Worm (Caenorhabditis elegans) whole organism, young adult: ENCODE results near the gene idpp-1.

Experiments used
- B0019.2 ChIP-seq: fragments of 200-800 bp; sonication (Bioruptor generic); conservative IDR thresholded peaks from 2 replicates; pipeline ENCODE4 v1.3.6; 2022; ENCODE audit warnings: missing genetic modification reagents, missing genetic modification characterization, missing compliant biosample characterization
- B0261.1 ChIP-seq: sonication (generic microtip); optimal IDR thresholded peaks from 2 replicates; lab custom pipeline; 2016; ENCODE audit warnings: mild to moderate bottlenecking, missing genetic modification characterization, moderate library complexity, missing compliant biosample characterization
- F33H1.4 ChIP-seq: fragments of 200-800 bp; sonication (Bioruptor generic); IDR thresholded peaks from 2 replicates; pipeline ENCODE4 v1.3.6; 2022; ENCODE audit warnings: missing genetic modification reagents, missing genetic modification characterization, missing compliant biosample characterization
- T07F8.4 ChIP-seq: sonication (generic microtip); optimal IDR thresholded peaks from 2 replicates; lab custom pipeline; 2016; ENCODE audit warnings: mild to moderate bottlenecking, missing genetic modification characterization, moderate library complexity, missing compliant biosample characterization
- T26A5.8 ChIP-seq: sonication (generic microtip); optimal IDR thresholded peaks from 2 replicates; lab custom pipeline; 2016; ENCODE audit warnings: missing genetic modification characterization, missing compliant biosample characterization
- Y53G8AR.9 ChIP-seq: fragments of 200-800 bp; sonication (Bioruptor generic); conservative IDR thresholded peaks from 2 replicates; pipeline ENCODE4 v1.3.6; 2022; ENCODE audit warnings: missing genetic modification reagents, missing genetic modification characterization, missing compliant biosample characterization
- ZK185.1 ChIP-seq: sonication (generic microtip); optimal IDR thresholded peaks from 2 replicates; lab custom pipeline; 2016; ENCODE audit warnings: mild to moderate bottlenecking, missing genetic modification characterization, missing compliant biosample characterization; ENCODE audit not compliant: poor library complexity, severe bottlenecking
- aptf-3 ChIP-seq: fragments of 200-800 bp; sonication (Bioruptor generic); IDR thresholded peaks from 2 replicates; pipeline ENCODE4 v1.3.6; 2022; ENCODE audit warnings: missing genetic modification characterization, missing compliant biosample characterization
- athp-1 ChIP-seq: sonication (generic microtip); optimal IDR thresholded peaks from 2 replicates; lab custom pipeline; 2017; ENCODE audit warnings: mild to moderate bottlenecking, missing genetic modification characterization, missing compliant biosample characterization
- ceh-40 ChIP-seq: fragments of 200-800 bp; sonication (Bioruptor generic); IDR thresholded peaks from 2 replicates; pipeline ENCODE4 v1.3.6; 2022; ENCODE audit warnings: missing genetic modification characterization, missing compliant biosample characterization
- ceh-58 ChIP-seq: fragments of 200-800 bp; sonication (Bioruptor generic); IDR thresholded peaks from 2 replicates; pipeline ENCODE4 v1.3.6; 2022; ENCODE audit warnings: missing genetic modification characterization, missing compliant biosample characterization
- ceh-79 ChIP-seq: sonication (generic microtip); optimal IDR thresholded peaks from 2 replicates; lab custom pipeline; 2017; ENCODE audit warnings: mild to moderate bottlenecking, missing genetic modification characterization, missing compliant biosample characterization
- chd-7 ChIP-seq: sonication (generic microtip); optimal IDR thresholded peaks from 2 replicates; lab custom pipeline; 2016; ENCODE audit warnings: mild to moderate bottlenecking, missing genetic modification characterization, moderate library complexity, missing compliant biosample characterization
- egrh-3 ChIP-seq: fragments of 200-800 bp; sonication (Bioruptor generic); IDR thresholded peaks from 2 replicates; pipeline ENCODE4 v1.3.6; 2022; ENCODE audit warnings: missing genetic modification reagents, missing genetic modification characterization, missing compliant biosample characterization
- gei-17 ChIP-seq: fragments of 200-800 bp; sonication (Bioruptor generic); optimal IDR thresholded peaks from 2 replicates; lab custom pipeline; 2018; ENCODE audit warnings: mild to moderate bottlenecking, missing genetic modification characterization, missing compliant biosample characterization
- hlh-12 ChIP-seq: sonication (generic microtip); optimal IDR thresholded peaks from 2 replicates; lab custom pipeline; 2016; ENCODE audit warnings: missing genetic modification characterization, missing compliant biosample characterization
- hlh-26 ChIP-seq: fragments of 200-800 bp; sonication (Bioruptor generic); conservative IDR thresholded peaks from 2 replicates; pipeline ENCODE4 v1.3.6; 2022; ENCODE audit warnings: missing genetic modification reagents, missing genetic modification characterization, missing compliant biosample characterization
- hmg-1.2 ChIP-seq: fragments of 200-800 bp; sonication (Bioruptor generic); IDR thresholded peaks from 2 replicates; pipeline ENCODE4 v1.3.6; 2022; ENCODE audit warnings: missing genetic modification reagents, missing genetic modification characterization, missing compliant biosample characterization
- lag-1 ChIP-seq: fragments of 200-800 bp; sonication (Bioruptor generic); IDR thresholded peaks from 2 replicates; pipeline ENCODE4 v1.3.6; 2022; ENCODE audit warnings: missing genetic modification reagents, missing genetic modification characterization, missing compliant biosample characterization
- let-526 ChIP-seq: fragments of 200-800 bp; sonication (Bioruptor generic); IDR thresholded peaks from 2 replicates; pipeline ENCODE4 v1.3.6; 2022; ENCODE audit warnings: missing genetic modification reagents, missing genetic modification characterization, missing compliant biosample characterization
- lin-35 ChIP-seq, 3 experiments: fragments of 150-350 bp in 2 of 3; sonication (generic microtip) in 1 of 3; optimal IDR thresholded peaks; 2 replicates each; lab custom pipeline; 2014 to 2018; ENCODE audit warnings: missing biosample characterization in 3 of 3, missing genetic modification characterization in 3 of 3, missing genetic modification reagents in 3 of 3
- lir-1 ChIP-seq: fragments of 200-800 bp; sonication (Bioruptor generic); conservative IDR thresholded peaks from 2 replicates; pipeline ENCODE4 v1.3.6; 2022; ENCODE audit warnings: missing genetic modification reagents, missing genetic modification characterization, missing compliant biosample characterization
- lsl-1 ChIP-seq: fragments of 200-800 bp; sonication (Bioruptor generic); optimal IDR thresholded peaks from 2 replicates; lab custom pipeline; 2018; ENCODE audit warnings: mild to moderate bottlenecking, missing genetic modification characterization, moderate library complexity, missing compliant biosample characterization
- madf-8 ChIP-seq: fragments of 200-800 bp; sonication (Bioruptor generic); conservative IDR thresholded peaks from 2 replicates; pipeline ENCODE4 v1.3.6; 2022; ENCODE audit warnings: missing genetic modification reagents, missing genetic modification characterization, missing compliant biosample characterization
- mcd-1 ChIP-seq: fragments of 200-800 bp; sonication (Bioruptor generic); IDR thresholded peaks from 2 replicates; pipeline ENCODE4 v1.3.6; 2022; ENCODE audit warnings: missing genetic modification reagents, missing genetic modification characterization, missing compliant biosample characterization
- mes-4 ChIP-seq: sonication (generic microtip); optimal IDR thresholded peaks from 2 replicates; lab custom pipeline; 2016; ENCODE audit warnings: missing genotype, missing genetic modification characterization, missing compliant biosample characterization
- nhr-80 ChIP-seq: sonication (generic microtip); optimal IDR thresholded peaks from 2 replicates; lab custom pipeline; 2016; ENCODE audit warnings: missing genetic modification characterization, missing compliant biosample characterization
- pha-4 ChIP-seq: fragments of 150-350 bp; sonication (generic microtip); optimal IDR thresholded peaks from 2 replicates; lab custom pipeline; 2014; ENCODE audit warnings: missing biosample characterization, missing genetic modification reagents, missing genetic modification characterization
- rcor-1 ChIP-seq: fragments of 200-800 bp; sonication (Bioruptor generic); IDR thresholded peaks from 2 replicates; pipeline ENCODE4 v1.3.6; 2022; ENCODE audit warnings: missing genetic modification reagents, missing genetic modification characterization, missing compliant biosample characterization
- rec-8 ChIP-seq, 2 experiments: sonication (generic microtip); optimal IDR thresholded peaks; 2 replicates each; lab custom pipeline; 2016; ENCODE audit warnings: mild to moderate bottlenecking in 2 of 2, missing genetic modification characterization in 2 of 2, missing genetic modification reagents in 2 of 2, missing genotype in 2 of 2, missing biosample characterization in 1 of 2, missing compliant biosample characterization in 1 of 2, moderate library complexity in 1 of 2
- repo-1 ChIP-seq: sonication (generic microtip); optimal IDR thresholded peaks from 2 replicates; lab custom pipeline; 2017; ENCODE audit warnings: mild to moderate bottlenecking, missing genetic modification characterization, missing compliant biosample characterization
- rpc-1 ChIP-seq, 2 experiments: fragments of 150-350 bp in 1 of 2; sonication (generic microtip) in 1 of 2; optimal IDR thresholded peaks; 2 replicates each; lab custom pipeline; 2014 to 2018; ENCODE audit warnings: missing biosample characterization in 1 of 2, missing genetic modification characterization in 1 of 2, missing genetic modification reagents in 1 of 2, missing genotype in 1 of 2
- sdz-38 ChIP-seq: sonication (generic microtip); optimal IDR thresholded peaks from 2 replicates; lab custom pipeline; 2016; ENCODE audit warnings: missing genotype, missing genetic modification characterization, missing compliant biosample characterization
- sptf-2 ChIP-seq: fragments of 200-800 bp; sonication (Bioruptor generic); optimal IDR thresholded peaks from 2 replicates; lab custom pipeline; 2018; ENCODE audit warnings: mild to moderate bottlenecking, missing genetic modification characterization, missing compliant biosample characterization
- unc-130 ChIP-seq: sonication (generic microtip); optimal IDR thresholded peaks from 2 replicates; lab custom pipeline; 2016; ENCODE audit warnings: missing genetic modification reagents, missing genetic modification characterization, missing compliant biosample characterization
- ztf-22 ChIP-seq: fragments of 200-800 bp; sonication (Bioruptor generic); optimal IDR thresholded peaks from 2 replicates; lab custom pipeline; 2018; ENCODE audit warnings: mild to moderate bottlenecking, missing genetic modification characterization, moderate library complexity, missing compliant biosample characterization
- ztf-25 ChIP-seq: fragments of 200-800 bp; sonication (Bioruptor generic); IDR thresholded peaks from 2 replicates; pipeline ENCODE4 v1.3.6; 2022; ENCODE audit warnings: missing genetic modification reagents, missing genetic modification characterization, missing compliant biosample characterization
- ztf-28 ChIP-seq: fragments of 200-800 bp; sonication (Bioruptor generic); IDR thresholded peaks from 2 replicates; pipeline ENCODE4 v1.3.6; 2022; ENCODE audit warnings: missing genetic modification reagents, missing genetic modification characterization, missing compliant biosample characterization
- ztf-3 ChIP-seq: fragments of 200-800 bp; sonication (Bioruptor generic); optimal IDR thresholded peaks from 2 replicates; lab custom pipeline; 2018; ENCODE audit warnings: mild to moderate bottlenecking, missing genetic modification characterization, missing compliant biosample characterization

idpp-1 gene

DNA sequence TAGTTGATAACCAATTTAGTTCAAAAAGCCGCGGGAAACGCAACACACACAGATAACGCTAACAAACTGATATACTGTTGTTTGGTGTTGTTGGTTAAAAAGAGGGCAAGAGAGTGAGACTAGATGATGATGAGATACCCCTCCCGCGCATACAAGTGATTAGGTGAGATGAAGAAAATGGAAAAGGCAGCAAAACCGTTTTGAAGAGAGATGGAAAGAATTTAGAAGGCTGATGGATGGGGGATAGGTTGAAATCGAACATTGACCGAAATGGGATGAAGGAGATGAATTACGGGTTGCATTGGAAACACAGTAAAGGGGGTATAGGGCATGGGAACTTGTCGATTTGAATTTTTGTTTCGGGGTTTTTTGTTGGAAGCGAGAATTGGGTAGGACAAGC is 8.3 kb downstream of the idpp-1 start:
- TF ChIP-seq egrh-3 (GFP tag; lab: Robert Waterston, UW) (no peak), ztf-22 (GFP tag; lab: Kevin White, UChicago) (no peak), ZK185.1 (no peak), hlh-12 (no peak), mes-4 (no peak), sdz-38 (no peak), aptf-3 (GFP tag; lab: Robert Waterston, UW) (no peak), pha-4 (tag; lab: Kevin White, UChicago) (no peak), ceh-58 (GFP tag; lab: Robert Waterston, UW) (no peak), T26A5.8 (no peak), ztf-25 (GFP tag; lab: Robert Waterston, UW) (no peak), mcd-1 (GFP tag; lab: Robert Waterston, UW) (no peak), sptf-2 (GFP tag; lab: Kevin White, UChicago) (no peak), Y53G8AR.9 (no peak), ceh-40 (GFP tag; lab: Robert Waterston, UW) (no peak), madf-8 (GFP tag; lab: Robert Waterston, UW) (no peak), ztf-3 (GFP tag; lab: Kevin White, UChicago) (no peak), nhr-80 (tag; lab: Kevin White, UChicago) (no peak), unc-130 (GFP tag; lab: Kevin White, UChicago) (no peak), hlh-26 (GFP tag; lab: Robert Waterston, UW) (no peak)

DNA sequence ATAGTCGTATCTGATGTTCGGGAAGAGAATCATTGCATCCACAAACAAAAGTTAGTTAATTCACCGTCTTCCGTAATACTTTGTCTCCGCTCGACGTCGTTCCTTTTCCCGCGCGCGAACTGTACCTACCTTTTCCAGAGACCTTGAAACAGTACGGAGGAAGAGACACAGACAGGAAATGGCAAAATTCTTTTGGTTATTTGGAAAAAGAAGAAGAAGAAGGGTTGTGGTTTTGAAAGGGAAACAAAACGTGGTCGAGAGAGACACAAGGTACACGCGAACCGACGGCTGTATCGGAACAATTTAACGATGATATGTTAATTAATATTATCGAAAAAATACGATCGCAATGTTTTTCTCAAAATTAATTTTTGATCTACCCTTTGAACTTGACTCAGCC is 9.5 kb downstream of the idpp-1 start:
- TF ChIP-seq lsl-1 (GFP tag; lab: Kevin White, UChicago): no peak
- no peak for TF ChIP-seq ztf-28
- no peak for TF ChIP-seq unc-130 (GFP tag; lab: Kevin White, UChicago)
- TF ChIP-seq sptf-2 (GFP tag; lab: Kevin White, UChicago): no peak
- no peak for TF ChIP-seq rpc-1 (optimal IDR thresholded peaks at IDR 0.05; lab: Kevin White, UChicago)
- TF ChIP-seq rpc-1 (tag; optimal IDR thresholded peaks at IDR 0.05; lab: Kevin White, UChicago): no peak
- TF ChIP-seq let-526 (GFP tag; lab: Robert Waterston, UW): no peak
- TF ChIP-seq athp-1 (tag; lab: Kevin White, UChicago): no peak
- no peak for TF ChIP-seq F33H1.4 (GFP tag; lab: Robert Waterston, UW)
- TF ChIP-seq pha-4 (tag; lab: Kevin White, UChicago): no peak
- no peak for TF ChIP-seq rec-8 (tag; optimal IDR thresholded peaks at IDR 0.05; lab: Kevin White, UChicago)
- no peak for TF ChIP-seq rcor-1 (GFP tag; lab: Robert Waterston, UW)
- no peak for TF ChIP-seq repo-1 (tag; lab: Kevin White, UChicago)
- no peak for TF ChIP-seq ceh-79 (tag; lab: Kevin White, UChicago)
- no peak for TF ChIP-seq B0261.1 (tag; lab: Kevin White, UChicago)
- TF ChIP-seq lir-1 (GFP tag; lab: Robert Waterston, UW): no peak
- no peak for TF ChIP-seq T07F8.4 (tag; lab: Kevin White, UChicago)
- TF ChIP-seq hmg-1.2 (GFP tag; lab: Robert Waterston, UW): no peak

DNA sequence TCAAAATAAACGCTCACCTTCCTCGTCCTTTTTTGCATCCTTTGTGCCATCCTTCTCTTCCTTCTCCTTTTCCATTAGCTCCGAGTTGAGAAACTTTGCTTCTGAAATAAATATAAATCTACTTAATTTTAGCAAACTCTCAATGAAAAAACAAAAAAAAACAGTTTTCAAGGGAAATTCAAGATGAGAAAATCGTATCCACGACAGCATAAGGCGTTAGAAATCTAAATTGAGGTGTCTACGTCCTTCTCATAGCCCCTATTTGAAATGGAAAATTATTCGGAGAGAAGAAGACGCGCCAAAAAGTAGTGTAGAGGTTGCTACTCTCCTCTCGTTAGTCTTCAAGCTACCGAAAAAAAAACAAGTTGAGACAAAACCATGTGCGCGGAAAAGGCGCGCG is 11.8 kb downstream of the idpp-1 start, which contains the start of gene pat-12:
pat-12 (minus strand) TSS at position 101 of the 400 bp plus-strand sequence.
- TF ChIP-seq lag-1 (GFP tag; lab: Robert Waterston, UW) (no peak), egrh-3 (GFP tag; lab: Robert Waterston, UW) (no peak), F33H1.4 (GFP tag; lab: Robert Waterston, UW) (no peak), lin-35 (GFP tag; optimal IDR thresholded peaks at IDR 0.05; lab: Kevin White, UChicago) (no peak), Y53G8AR.9 (no peak), gei-17 (GFP tag; lab: Kevin White, UChicago) (no peak), B0019.2 (no peak), chd-7 (tag; lab: Kevin White, UChicago) (no peak)
